Fruit fly (Drosophila melanogaster) whole organism, embryonic: ENCODE measurements around the gene cni.

Experiments used
- Bgb ChIP-seq: fragments of 200-800 bp; sonication (Bioruptor generic); IDR thresholded peaks from 2 replicates; pipeline ENCODE4 v1.3.6; 2022; ENCODE audit warnings: missing biosample characterization, missing genetic modification characterization; ENCODE audit not compliant: partially characterized antibody
- CG10209 ChIP-seq: fragments of 200-800 bp; sonication (Bioruptor generic); optimal IDR thresholded peaks from 3 replicates; lab custom pipeline; 2017; ENCODE audit warnings: missing biosample characterization, mild to moderate bottlenecking, missing genetic modification characterization, missing genetic modification reagents
- CG10267 ChIP-seq: fragments of 200-800 bp; sonication (Bioruptor generic); optimal IDR thresholded peaks from 2 replicates; lab custom pipeline; 2018; ENCODE audit warnings: missing biosample characterization, mild to moderate bottlenecking, missing genetic modification characterization, moderate library complexity
- CG10431 ChIP-seq: fragments of 200-800 bp; sonication (Bioruptor generic); optimal IDR thresholded peaks from 3 replicates; lab custom pipeline; 2018; ENCODE audit warnings: missing biosample characterization, mild to moderate bottlenecking, missing genetic modification characterization
- CG11093 ChIP-seq: fragments of 200-800 bp; sonication (Bioruptor generic); IDR thresholded peaks from 3 replicates; pipeline ENCODE4 v1.3.6; 2022; ENCODE audit warnings: missing biosample characterization, missing genetic modification characterization
- CG13894 ChIP-seq: fragments of 200-800 bp; sonication (Bioruptor generic); optimal IDR thresholded peaks from 3 replicates; lab custom pipeline; 2018; ENCODE audit warnings: missing biosample characterization, mild to moderate bottlenecking, missing genetic modification characterization, moderate library complexity
- CG16813 ChIP-seq: fragments of 200-800 bp; sonication (Bioruptor generic); IDR thresholded peaks from 3 replicates; pipeline ENCODE4 v1.3.6; 2022; ENCODE audit warnings: missing biosample characterization, missing genetic modification characterization; ENCODE audit not compliant: partially characterized antibody
- CG17802 ChIP-seq: fragments of 200-800 bp; sonication (Bioruptor generic); optimal IDR thresholded peaks from 2 replicates; lab custom pipeline; 2018; ENCODE audit warnings: missing biosample characterization, mild to moderate bottlenecking, missing genetic modification characterization, moderate library complexity
- CG17912 ChIP-seq: fragments of 200-800 bp; sonication (Bioruptor generic); optimal IDR thresholded peaks from 2 replicates; lab custom pipeline; 2018; ENCODE audit warnings: missing biosample characterization, mild to moderate bottlenecking, missing genetic modification characterization
- CG18764 ChIP-seq: fragments of 200-800 bp; sonication (Bioruptor generic); optimal IDR thresholded peaks from 3 replicates; lab custom pipeline; 2016; ENCODE audit warnings: missing biosample characterization, missing genetic modification characterization
- CG31224 ChIP-seq: fragments of 200-800 bp; sonication (Bioruptor generic); IDR thresholded peaks from 2 replicates; pipeline ENCODE4 v1.3.6; 2022; ENCODE audit warnings: missing biosample characterization, missing genetic modification characterization
- CG33213 ChIP-seq: fragments of 200-800 bp; sonication (Bioruptor generic); optimal IDR thresholded peaks from 3 replicates; lab custom pipeline; 2016; ENCODE audit warnings: missing biosample characterization, missing genetic modification characterization
- CG33557 ChIP-seq: fragments of 200-800 bp; sonication (Bioruptor generic); optimal IDR thresholded peaks from 2 replicates; lab custom pipeline; 2019; ENCODE audit warnings: missing biosample characterization, mild to moderate bottlenecking, missing genetic modification characterization, moderate library complexity
- CG34224 ChIP-seq: fragments of 200-800 bp; sonication (Bioruptor generic); IDR thresholded peaks from 3 replicates; pipeline ENCODE4 v1.3.6; 2022; ENCODE audit warnings: missing biosample characterization, missing genetic modification characterization; ENCODE audit not compliant: partially characterized antibody
- CG3847 ChIP-seq: fragments of 200-800 bp; sonication (Bioruptor generic); IDR thresholded peaks from 2 replicates; pipeline ENCODE4 v1.3.6; 2022; ENCODE audit warnings: missing biosample characterization, missing genetic modification characterization
- CG4424 ChIP-seq: fragments of 200-800 bp; sonication (Bioruptor generic); optimal IDR thresholded peaks from 3 replicates; lab custom pipeline; 2016; ENCODE audit warnings: missing biosample characterization, missing genetic modification characterization
- CG5180 ChIP-seq: fragments of 200-800 bp; sonication (Bioruptor generic); optimal IDR thresholded peaks from 3 replicates; lab custom pipeline; 2017; ENCODE audit warnings: missing biosample characterization, missing genetic modification characterization, mild to moderate bottlenecking, moderate library complexity, missing genetic modification reagents
- CG7963 ChIP-seq: fragments of 200-800 bp; sonication (Bioruptor generic); IDR thresholded peaks from 3 replicates; pipeline ENCODE4 v1.3.6; 2022; ENCODE audit warnings: missing biosample characterization, missing genetic modification characterization; ENCODE audit not compliant: partially characterized antibody
- CG8089 ChIP-seq: fragments of 200-800 bp; sonication (Bioruptor generic); optimal IDR thresholded peaks from 3 replicates; lab custom pipeline; 2016; ENCODE audit warnings: missing biosample characterization, missing genetic modification characterization
- Dp ChIP-seq: fragments of 200-800 bp; sonication (Bioruptor generic); optimal IDR thresholded peaks from 2 replicates; lab custom pipeline; 2018; ENCODE audit warnings: missing biosample characterization, mild to moderate bottlenecking, missing genetic modification characterization, moderate library complexity
- Fer1 ChIP-seq: fragments of 200-800 bp; sonication (Bioruptor generic); optimal IDR thresholded peaks from 2 replicates; lab custom pipeline; 2017; ENCODE audit warnings: missing biosample characterization, mild to moderate bottlenecking, missing genetic modification characterization
- Gsc ChIP-seq: fragments of 200-800 bp; sonication (Bioruptor generic); IDR thresholded peaks from 2 replicates; pipeline ENCODE4 v1.3.6; 2022; ENCODE audit warnings: missing biosample characterization, missing genetic modification characterization
- Gug ChIP-seq: fragments of 200-800 bp; sonication (Bioruptor generic); IDR thresholded peaks from 4 replicates; pipeline ENCODE4 v1.3.6; 2022; ENCODE audit warnings: missing biosample characterization, missing genetic modification characterization
- HLH3B ChIP-seq: fragments of 200-800 bp; sonication (Bioruptor generic); IDR thresholded peaks from 2 replicates; pipeline ENCODE4 v1.3.6; 2022; ENCODE audit warnings: missing biosample characterization, missing genetic modification characterization
- HmgZ ChIP-seq: fragments of 200-800 bp; sonication (Bioruptor generic); optimal IDR thresholded peaks from 2 replicates; lab custom pipeline; 2018; ENCODE audit warnings: missing biosample characterization, mild to moderate bottlenecking, missing genetic modification characterization
- Kr ChIP-seq: fragments of 200-800 bp; sonication (Bioruptor generic); optimal IDR thresholded peaks from 2 replicates; lab custom pipeline; 2017; ENCODE audit warnings: missing biosample characterization, mild to moderate bottlenecking, missing genetic modification characterization
- Poxn ChIP-seq: fragments of 200-800 bp; sonication (Bioruptor generic); IDR thresholded peaks from 2 replicates; pipeline ENCODE4 v1.3.6; 2022; ENCODE audit warnings: missing biosample characterization, missing genetic modification characterization
- Side ChIP-seq: fragments of 200-800 bp; sonication (Bioruptor generic); optimal IDR thresholded peaks from 2 replicates; lab custom pipeline; 2016; ENCODE audit warnings: missing biosample characterization, missing genetic modification characterization
- Sry-β ChIP-seq: fragments of 200-800 bp; sonication (Bioruptor generic); optimal IDR thresholded peaks from 2 replicates; lab custom pipeline; 2018; ENCODE audit warnings: missing biosample characterization, mild to moderate bottlenecking, missing genetic modification characterization, moderate library complexity
- Xbp1 ChIP-seq: fragments of 200-800 bp; sonication (Bioruptor generic); optimal IDR thresholded peaks from 3 replicates; lab custom pipeline; 2016; ENCODE audit warnings: missing biosample characterization, mild to moderate bottlenecking, missing genetic modification characterization
- Xrp1 ChIP-seq: fragments of 200-800 bp; sonication (Bioruptor generic); IDR thresholded peaks from 2 replicates; pipeline ENCODE4 v1.3.6; 2022; ENCODE audit warnings: missing biosample characterization, missing genetic modification characterization
- ap ChIP-seq: fragments of 200-800 bp; sonication (Bioruptor generic); IDR thresholded peaks from 2 replicates; pipeline ENCODE4 v1.3.6; 2022; ENCODE audit warnings: missing biosample characterization, missing genetic modification characterization
- ara ChIP-seq: fragments of 200-800 bp; sonication (Bioruptor generic); IDR thresholded peaks from 2 replicates; pipeline ENCODE4 v1.3.6; 2022; ENCODE audit warnings: missing biosample characterization, missing genetic modification characterization
- bigmax ChIP-seq: fragments of 200-800 bp; sonication (Bioruptor generic); optimal IDR thresholded peaks from 2 replicates; lab custom pipeline; 2018; ENCODE audit warnings: missing biosample characterization, mild to moderate bottlenecking, missing genetic modification characterization
- corto ChIP-seq: fragments of 200-800 bp; sonication (Bioruptor generic); optimal IDR thresholded peaks from 2 replicates; lab custom pipeline; 2016; ENCODE audit warnings: missing biosample characterization, mild to moderate bottlenecking, missing genetic modification characterization, moderate library complexity
- dan ChIP-seq: fragments of 200-800 bp; sonication (Bioruptor generic); IDR thresholded peaks from 2 replicates; pipeline ENCODE4 v1.3.6; 2022; ENCODE audit warnings: missing biosample characterization, missing genetic modification characterization
- dpn ChIP-seq, 2 experiments: fragments of 200-800 bp; sonication (Bioruptor generic); optimal IDR thresholded peaks; 3 replicates each; lab custom pipeline; 2016; ENCODE audit warnings: missing biosample characterization in 2 of 2, missing genetic modification characterization in 2 of 2
- en ChIP-seq: fragments of 200-800 bp; sonication (Bioruptor generic); optimal IDR thresholded peaks from 2 replicates; lab custom pipeline; 2016; ENCODE audit warnings: missing biosample characterization, missing genetic modification characterization
- fd102C ChIP-seq: fragments of 200-800 bp; sonication (Bioruptor generic); optimal IDR thresholded peaks from 2 replicates; lab custom pipeline; 2018; ENCODE audit warnings: missing biosample characterization, mild to moderate bottlenecking, missing genetic modification characterization, moderate library complexity
- hb ChIP-seq: fragments of 200-800 bp; sonication (Bioruptor generic); IDR thresholded peaks from 3 replicates; pipeline ENCODE4 v1.3.6; 2022; ENCODE audit warnings: missing biosample characterization, missing genetic modification characterization; ENCODE audit not compliant: partially characterized antibody
- kay ChIP-seq: fragments of 200-800 bp; sonication (Bioruptor generic); optimal IDR thresholded peaks from 2 replicates; lab custom pipeline; 2016; ENCODE audit warnings: missing biosample characterization, missing genetic modification characterization
- kni ChIP-seq: fragments of 200-800 bp; sonication (Bioruptor generic); optimal IDR thresholded peaks from 3 replicates; lab custom pipeline; 2017; ENCODE audit warnings: mild to moderate bottlenecking, missing biosample characterization, missing genetic modification reagents, missing genetic modification characterization
- lmd ChIP-seq: fragments of 200-800 bp; sonication (Bioruptor generic); IDR thresholded peaks from 2 replicates; pipeline ENCODE4 v1.3.6; 2022; ENCODE audit warnings: missing biosample characterization, missing genetic modification characterization
- luna ChIP-seq: fragments of 200-800 bp; sonication (Bioruptor generic); optimal IDR thresholded peaks from 2 replicates; lab custom pipeline; 2016; ENCODE audit warnings: missing biosample characterization, missing genetic modification characterization
- maf-S ChIP-seq: fragments of 200-800 bp; sonication (Bioruptor generic); optimal IDR thresholded peaks from 2 replicates; lab custom pipeline; 2016; ENCODE audit warnings: missing biosample characterization, missing genetic modification characterization
- mld ChIP-seq: fragments of 200-800 bp; sonication (Bioruptor generic); IDR thresholded peaks from 3 replicates; pipeline ENCODE4 v1.3.6; 2022; ENCODE audit warnings: missing biosample characterization, missing genetic modification characterization; ENCODE audit not compliant: partially characterized antibody
- nmo ChIP-seq: fragments of 200-800 bp; sonication (Bioruptor generic); optimal IDR thresholded peaks from 2 replicates; lab custom pipeline; 2018; ENCODE audit warnings: missing biosample characterization, mild to moderate bottlenecking, missing genetic modification characterization, moderate library complexity
- sima ChIP-seq: fragments of 200-800 bp; sonication (Bioruptor generic); optimal IDR thresholded peaks from 2 replicates; lab custom pipeline; 2016; ENCODE audit warnings: missing biosample characterization, missing genetic modification characterization
- vfl ChIP-seq: fragments of 200-800 bp; sonication (Bioruptor generic); optimal IDR thresholded peaks from 2 replicates; lab custom pipeline; 2016; ENCODE audit warnings: missing biosample characterization, missing genetic modification characterization

cni gene

DNA sequence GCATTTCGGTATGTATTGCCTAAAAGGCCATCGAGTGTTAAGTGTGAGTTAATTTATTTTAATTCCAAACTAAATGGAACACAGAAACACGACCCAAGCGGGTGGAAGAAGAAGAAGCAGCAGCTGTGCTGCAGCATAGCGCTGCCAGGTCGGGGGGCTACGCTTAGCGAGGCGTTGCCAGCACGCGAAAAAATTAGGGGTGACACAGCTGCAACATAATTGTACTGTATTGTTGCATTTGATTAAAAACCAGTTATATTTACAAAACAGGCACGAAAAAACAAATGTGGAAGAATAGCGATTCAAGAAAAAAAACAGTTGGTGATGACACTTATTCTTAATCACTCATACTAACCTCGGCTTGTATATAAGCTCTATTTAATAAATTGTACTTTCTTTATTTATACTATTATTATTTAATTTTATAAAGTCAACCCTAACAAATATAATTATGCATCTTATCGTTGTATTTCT, 39.7 kb upstream of the cni start (continued):
- peak; percentile 33 for TF ChIP-seq CG33557 (GFP tag; lab: Kevin White, UChicago)
- TF ChIP-seq bigmax (GFP tag; lab: Kevin White, UChicago): no peak
- peak; percentile 37; the same call in 1 of the 2 replicates for TF ChIP-seq ap (GFP tag; lab: Robert Waterston, UW)
- TF ChIP-seq Xbp1 (GFP tag; lab: Kevin White, UChicago): peak; percentile 80
- TF ChIP-seq HLH3B: peak; percentile 80
- TF ChIP-seq vfl: peak; percentile 69
- TF ChIP-seq CG13894 (tag; lab: Kevin White, UChicago): no peak
- TF ChIP-seq CG3847: peak; percentile 90
- 0 out of 2 replicates have a peak, but pooled peaks have one; percentile 20 for TF ChIP-seq Gsc (GFP tag; lab: Robert Waterston, UW)
- TF ChIP-seq dpn (GFP tag; optimal IDR thresholded peaks at IDR 0.05; lab: Kevin White, UChicago): peak; percentile 69 to 80
- peak; percentile 78; the same call in 2 of the 4 replicates for TF ChIP-seq Gug (GFP tag; lab: Robert Waterston, UW)
- peak; percentile 38 for TF ChIP-seq CG33213
- no peak for TF ChIP-seq dan (GFP tag; lab: Robert Waterston, UW)
- peak; percentile 73 for TF ChIP-seq HmgZ (tag; lab: Kevin White, UChicago)
- peak; percentile 64 for TF ChIP-seq Xrp1 (GFP tag; lab: Robert Waterston, UW)
- peak; percentile 1 for TF ChIP-seq CG18764
- TF ChIP-seq Dp: no peak
- TF ChIP-seq luna (GFP tag; lab: Kevin White, UChicago): no peak
- no peak for TF ChIP-seq en
- TF ChIP-seq kni (GFP tag; lab: Kevin White, UChicago): no peak
- peak; percentile 50 for TF ChIP-seq CG4424 (GFP tag; lab: Kevin White, UChicago)
- peak; percentile 70 for TF ChIP-seq CG31224 (GFP tag; lab: Robert Waterston, UW)
- TF ChIP-seq CG10431 (GFP tag; lab: Kevin White, UChicago): no peak
- peak; percentile 44; the same call in 1 of the 3 replicates for TF ChIP-seq mld (GFP tag; lab: Robert Waterston, UW)
- no peak for TF ChIP-seq sima (GFP tag; lab: Kevin White, UChicago)
- TF ChIP-seq Fer1 (GFP tag; lab: Kevin White, UChicago): peak; percentile 65
- TF ChIP-seq CG10209 (GFP tag; lab: Kevin White, UChicago): peak; percentile 75
- TF ChIP-seq Bgb (GFP tag; lab: Robert Waterston, UW): peak; percentile 73
- no peak for TF ChIP-seq CG7963 (GFP tag; lab: Robert Waterston, UW)
- peak; percentile 19 for TF ChIP-seq Side (GFP tag; lab: Kevin White, UChicago)
- peak; percentile 43 for TF ChIP-seq CG17912 (GFP tag; lab: Kevin White, UChicago)
- TF ChIP-seq CG8089 (GFP tag; lab: Kevin White, UChicago): peak; percentile 19
- TF ChIP-seq CG17802 (tag; lab: Kevin White, UChicago): peak; percentile 35
- TF ChIP-seq CG34224 (GFP tag; lab: Robert Waterston, UW): no peak
- 0 out of 3 replicates have a peak, but pooled peaks have one; percentile 55 for TF ChIP-seq hb (GFP tag; lab: Robert Waterston, UW)
- no peak for TF ChIP-seq kay (GFP tag; lab: Kevin White, UChicago)
- no peak for TF ChIP-seq corto
- TF ChIP-seq CG16813 (GFP tag; lab: Robert Waterston, UW): peak; percentile 41; the same call in 2 of the 3 replicates
- TF ChIP-seq fd102C (GFP tag; lab: Kevin White, UChicago): no peak
- TF ChIP-seq nmo (GFP tag; lab: Kevin White, UChicago): peak; percentile 78
- TF ChIP-seq CG10267 (tag; lab: Kevin White, UChicago): peak; percentile 32
- TF ChIP-seq lmd: peak; percentile 73
- TF ChIP-seq Poxn: no peak
- no peak for TF ChIP-seq CG5180 (GFP tag; lab: Kevin White, UChicago)
- TF ChIP-seq Kr (GFP tag; lab: Kevin White, UChicago): no peak
- TF ChIP-seq CG11093: peak; percentile 51; the same call in 2 of the 3 replicates
- TF ChIP-seq maf-S (GFP tag; lab: Kevin White, UChicago): peak; percentile 57
- peak; percentile 51; the same call in 1 of the 2 replicates for TF ChIP-seq ara (GFP tag; lab: Robert Waterston, UW)
- peak; percentile 11 for TF ChIP-seq Sry-β (GFP tag; lab: Kevin White, UChicago)
